Worm (Caenorhabditis elegans): Measurements from ENCODE around the gene F38E11.6.

Gene F38E11.6

ce11 chrIV:9486779-9487178 lies 19.5 kb upstream of the F38E11.6 start:
- TF ChIP-seq ets-4 (GFP tag; optimal IDR thresholded peaks at IDR 0.05), result no peak
- TF ChIP-seq ztf-26 (tag; optimal IDR thresholded peaks at IDR 0.05), result no peak
- TF ChIP-seq pha-4 (tag; optimal IDR thresholded peaks at IDR 0.05), result no peak
- TF ChIP-seq ceh-40 (GFP tag; IDR thresholded peaks at IDR 0.05), result no peak
- no peak for TF ChIP-seq atf-7 (tag; optimal IDR thresholded peaks at IDR 0.05)
- no peak for TF ChIP-seq F49E8.2 (tag; optimal IDR thresholded peaks at IDR 0.05; ENCODE audit: insufficient read depth)
- no peak for TF ChIP-seq athp-1 (tag; optimal IDR thresholded peaks at IDR 0.05)
- no peak for TF ChIP-seq T26A5.8 (tag; optimal IDR thresholded peaks at IDR 0.05)
- TF ChIP-seq B0261.1 (tag; optimal IDR thresholded peaks at IDR 0.05), result no peak
- TF ChIP-seq chd-7 (tag; optimal IDR thresholded peaks at IDR 0.05), result no peak
- no peak for TF ChIP-seq xnd-1 (tag; optimal IDR thresholded peaks at IDR 0.05)

DNA sequence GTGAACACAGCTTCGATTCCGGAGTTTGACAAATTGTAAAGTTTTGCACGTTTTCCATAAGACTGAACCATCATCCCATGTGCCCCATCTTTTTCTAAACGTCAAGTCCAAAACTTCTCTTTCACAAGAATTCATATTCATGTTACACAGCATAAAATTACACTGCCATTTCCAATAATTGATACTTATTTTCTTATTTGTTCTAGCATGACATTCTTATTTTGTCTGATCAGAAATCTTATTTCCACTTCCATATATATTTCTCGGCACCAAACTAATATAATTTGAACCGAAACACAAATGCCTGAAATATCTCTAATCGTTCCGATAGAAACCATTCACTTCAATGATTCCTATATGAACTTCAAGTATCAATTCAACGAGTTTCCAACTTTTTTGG lies 18.7 kb upstream of the F38E11.6 start, which contains the start of gene sru-2:
TSS of gene sru-2 (plus strand) at position 301 of the 400 bp plus-strand sequence.
- TF ChIP-seq snpc-4 (GFP tag; optimal IDR thresholded peaks at IDR 0.05), result no peak
- no peak for TF ChIP-seq snpc-4 (tag; optimal IDR thresholded peaks at IDR 0.05)
- TF ChIP-seq ztf-28 (GFP tag; IDR thresholded peaks at IDR 0.05), result no peak
- TF ChIP-seq dpff-1 (tag; optimal IDR thresholded peaks at IDR 0.05), result no peak
- TF ChIP-seq somi-1 (GFP tag; optimal IDR thresholded peaks at IDR 0.05), result no peak
- no peak for TF ChIP-seq ztf-22 (GFP tag; optimal IDR thresholded peaks at IDR 0.05)
- TF ChIP-seq Y67H2A.10 (GFP tag; conservative IDR thresholded peaks at IDR 0.05), result no peak
- TF ChIP-seq lsl-1 (GFP tag; optimal IDR thresholded peaks at IDR 0.05), result no peak
- TF ChIP-seq lag-1 (GFP tag; IDR thresholded peaks at IDR 0.05), result no peak
- TF ChIP-seq attf-5 (GFP tag; optimal IDR thresholded peaks at IDR 0.05), result no peak
- TF ChIP-seq F39B2.1 (GFP tag; IDR thresholded peaks at IDR 0.05), result no peak
- TF ChIP-seq gei-17 (GFP tag; optimal IDR thresholded peaks at IDR 0.05), result no peak
- TF ChIP-seq nhr-90 (tag; optimal IDR thresholded peaks at IDR 0.05), result no peak
- TF ChIP-seq sea-2 (GFP tag; IDR thresholded peaks at IDR 0.05), result no peak
- TF ChIP-seq sdz-38 (tag; optimal IDR thresholded peaks at IDR 0.05), result no peak
- no peak for TF ChIP-seq athp-1 (tag; optimal IDR thresholded peaks at IDR 0.05)
- TF ChIP-seq ceh-27 (GFP tag; optimal IDR thresholded peaks at IDR 0.05), result no peak
- no peak for TF ChIP-seq nfyb-1 (GFP tag; IDR thresholded peaks at IDR 0.05)

DNA sequence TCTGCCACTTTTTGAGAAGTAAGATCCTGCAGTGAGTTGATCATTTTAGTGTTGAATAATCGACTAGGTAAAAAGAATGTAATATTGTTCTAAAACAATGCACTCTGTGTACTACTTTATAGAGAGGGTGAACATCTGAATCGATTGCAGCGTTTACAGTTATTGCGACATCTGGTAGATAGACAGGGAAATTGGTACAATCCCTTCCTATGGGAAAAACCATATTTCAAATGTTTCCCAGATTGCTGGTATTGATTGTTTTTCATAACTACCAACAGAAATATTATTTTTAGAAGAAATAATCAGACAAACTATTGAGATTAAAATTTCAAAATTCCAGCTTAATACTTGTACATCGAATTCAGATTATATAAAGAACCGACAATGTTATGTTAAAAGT lies 17.7 kb upstream of the F38E11.6 start, which contains the start of gene gadr-2:
TSS of gene gadr-2 (minus strand) at position 101 of the 400 bp plus-strand sequence.
- TF ChIP-seq lin-40 (tag; optimal IDR thresholded peaks at IDR 0.05) (no peak), let-526 (GFP tag; IDR thresholded peaks at IDR 0.05) (no peak), madf-3 (GFP tag; IDR thresholded peaks at IDR 0.05) (no peak), gei-17 (GFP tag; optimal IDR thresholded peaks at IDR 0.05) (no peak), egrh-3 (GFP tag; IDR thresholded peaks at IDR 0.05) (no peak), unc-130 (GFP tag; optimal IDR thresholded peaks at IDR 0.05) (no peak), ztf-28 (GFP tag; IDR thresholded peaks at IDR 0.05) (no peak), dpff-1 (tag; optimal IDR thresholded peaks at IDR 0.05) (no peak)

ce11 chrIV:9480936-9481335 lies 13.6 kb upstream of the F38E11.6 start, which contains the start of gene cng-3:
Gene cng-3 (minus strand): TSS chrIV:9481037.
- TF ChIP-seq F57A8.1 (GFP tag; optimal IDR thresholded peaks at IDR 0.05) (no peak), Y56A3A.18 (GFP tag; IDR thresholded peaks at IDR 0.05) (no peak), ccch-3 (GFP tag; optimal IDR thresholded peaks at IDR 0.05) (no peak), ceh-100 (GFP tag; IDR thresholded peaks at IDR 0.05) (no peak), unc-130 (GFP tag; optimal IDR thresholded peaks at IDR 0.05) (no peak), F33H1.4 (GFP tag; IDR thresholded peaks at IDR 0.05) (no peak), akir-1 (GFP tag; optimal IDR thresholded peaks at IDR 0.05) (no peak), nfya-2 (GFP tag; IDR thresholded peaks at IDR 0.05) (no peak), sptf-2 (GFP tag; optimal IDR thresholded peaks at IDR 0.05) (no peak), egrh-3 (GFP tag; IDR thresholded peaks at IDR 0.05) (no peak), let-607 (tag; optimal IDR thresholded peaks at IDR 0.05) (no peak), hlh-12 (tag; optimal IDR thresholded peaks at IDR 0.05) (no peak), snpc-3.4 (tag; optimal IDR thresholded peaks at IDR 0.05) (no peak), ekl-4 (GFP tag; IDR thresholded peaks at IDR 0.05) (no peak), ztf-26 (tag; optimal IDR thresholded peaks at IDR 0.05) (no peak), aptf-2 (GFP tag; conservative IDR thresholded peaks at IDR 0.05) (no peak)

Data from whole organism, young adult.